Fruit fly (Drosophila melanogaster) whole organism, embryonic: ENCODE results near the gene CG7879.

Source experiments
- Ada2b ChIP-seq: fragments of 200-800 bp; sonication (Bioruptor generic); IDR thresholded peaks from 2 replicates; pipeline ENCODE4 v1.3.6; 2022; ENCODE audit warnings: missing biosample characterization, missing genetic modification characterization
- Atf3 ChIP-seq: fragments of 200-800 bp; sonication (Bioruptor generic); optimal IDR thresholded peaks from 3 replicates; lab custom pipeline; 2016; ENCODE audit warnings: missing biosample characterization, missing genetic modification characterization
- Atf6 ChIP-seq: fragments of 200-800 bp; sonication (Bioruptor generic); IDR thresholded peaks from 2 replicates; pipeline ENCODE4 v1.3.6; 2022; ENCODE audit warnings: missing biosample characterization, missing genetic modification characterization
- BEAF-32 ChIP-seq: fragments of 200-800 bp; sonication (Bioruptor generic); optimal IDR thresholded peaks from 3 replicates; lab custom pipeline; 2017; ENCODE audit warnings: missing biosample characterization, missing genetic modification characterization, mild to moderate bottlenecking, moderate library complexity, missing genetic modification reagents
- Bgb ChIP-seq: fragments of 200-800 bp; sonication (Bioruptor generic); IDR thresholded peaks from 2 replicates; pipeline ENCODE4 v1.3.6; 2022; ENCODE audit warnings: missing biosample characterization, missing genetic modification characterization; ENCODE audit not compliant: partially characterized antibody
- BtbVII ChIP-seq: fragments of 200-800 bp; sonication (Bioruptor generic); optimal IDR thresholded peaks from 3 replicates; lab custom pipeline; 2017; ENCODE audit warnings: missing biosample characterization, mild to moderate bottlenecking, missing genetic modification characterization
- C15 ChIP-seq: fragments of 200-800 bp; sonication (Bioruptor generic); IDR thresholded peaks from 3 replicates; pipeline ENCODE4 v1.3.6; 2022; ENCODE audit warnings: missing biosample characterization, missing genetic modification characterization
- CG10462 ChIP-seq: fragments of 200-800 bp; sonication (Bioruptor generic); optimal IDR thresholded peaks from 2 replicates; lab custom pipeline; 2016; ENCODE audit warnings: missing biosample characterization, missing genetic modification characterization
- CG10543 ChIP-seq: fragments of 200-800 bp; sonication (Bioruptor generic); optimal IDR thresholded peaks from 3 replicates; lab custom pipeline; 2017; ENCODE audit warnings: missing biosample characterization, mild to moderate bottlenecking, missing genetic modification characterization, moderate library complexity
- CG11560 ChIP-seq: fragments of 200-800 bp; sonication (Bioruptor generic); IDR thresholded peaks from 3 replicates; pipeline ENCODE4 v1.3.6; 2022; ENCODE audit warnings: missing biosample characterization, missing genetic modification characterization
- CG1233 ChIP-seq: fragments of 200-800 bp; sonication (Bioruptor generic); optimal IDR thresholded peaks from 4 replicates; lab custom pipeline; 2018; ENCODE audit warnings: missing biosample characterization, mild to moderate bottlenecking, missing genetic modification characterization
- CG13894 ChIP-seq: fragments of 200-800 bp; sonication (Bioruptor generic); optimal IDR thresholded peaks from 3 replicates; lab custom pipeline; 2018; ENCODE audit warnings: missing biosample characterization, mild to moderate bottlenecking, missing genetic modification characterization, moderate library complexity
- CG15514 ChIP-seq: fragments of 200-800 bp; sonication (Bioruptor generic); optimal IDR thresholded peaks from 3 replicates; lab custom pipeline; 2017; ENCODE audit warnings: missing biosample characterization, missing genetic modification characterization, mild to moderate bottlenecking, moderate library complexity, missing genetic modification reagents
- CG2202 ChIP-seq: fragments of 200-800 bp; sonication (Bioruptor generic); optimal IDR thresholded peaks from 2 replicates; lab custom pipeline; 2018; ENCODE audit warnings: missing biosample characterization, mild to moderate bottlenecking, missing genetic modification characterization
- CG2678 ChIP-seq: fragments of 200-800 bp; sonication (Bioruptor generic); optimal IDR thresholded peaks from 3 replicates; lab custom pipeline; 2019; ENCODE audit warnings: missing biosample characterization, mild to moderate bottlenecking, missing genetic modification characterization, moderate library complexity
- CG31365 ChIP-seq: fragments of 200-800 bp; sonication (Bioruptor generic); optimal IDR thresholded peaks from 2 replicates; lab custom pipeline; 2018; ENCODE audit warnings: missing biosample characterization, mild to moderate bottlenecking, missing genetic modification characterization
- CG34224 ChIP-seq: fragments of 200-800 bp; sonication (Bioruptor generic); IDR thresholded peaks from 3 replicates; pipeline ENCODE4 v1.3.6; 2022; ENCODE audit warnings: missing biosample characterization, missing genetic modification characterization; ENCODE audit not compliant: partially characterized antibody
- CG6175 ChIP-seq: fragments of 200-800 bp; sonication (Bioruptor generic); IDR thresholded peaks from 3 replicates; pipeline ENCODE4 v1.3.6; 2022; ENCODE audit warnings: missing biosample characterization, missing genetic modification characterization
- CG6854 ChIP-seq: fragments of 200-800 bp; sonication (Bioruptor generic); optimal IDR thresholded peaks from 3 replicates; lab custom pipeline; 2017; ENCODE audit warnings: missing biosample characterization, mild to moderate bottlenecking, missing genetic modification characterization
- CG7987 ChIP-seq: fragments of 200-800 bp; sonication (Bioruptor generic); optimal IDR thresholded peaks from 2 replicates; lab custom pipeline; 2018; ENCODE audit warnings: missing biosample characterization, mild to moderate bottlenecking, missing genetic modification characterization, moderate library complexity
- CTCF ChIP-seq: fragments of 200-800 bp; sonication (Bioruptor generic); optimal IDR thresholded peaks from 2 replicates; lab custom pipeline; 2017; ENCODE audit warnings: missing biosample characterization, mild to moderate bottlenecking, missing genetic modification characterization, moderate library complexity
- Ets97D ChIP-seq: fragments of 200-800 bp; sonication (Bioruptor generic); optimal IDR thresholded peaks from 3 replicates; lab custom pipeline; 2016; ENCODE audit warnings: missing biosample characterization, missing genetic modification characterization
- HLHmδ ChIP-seq: fragments of 200-800 bp; sonication (Bioruptor generic); optimal IDR thresholded peaks from 2 replicates; lab custom pipeline; 2018; ENCODE audit warnings: missing biosample characterization, mild to moderate bottlenecking, missing genetic modification characterization, moderate library complexity
- Hmr ChIP-seq: fragments of 200-800 bp; sonication (Bioruptor generic); optimal IDR thresholded peaks from 3 replicates; lab custom pipeline; 2017; ENCODE audit warnings: mild to moderate bottlenecking, missing biosample characterization, missing genetic modification reagents, missing genetic modification characterization
- Hmx ChIP-seq: fragments of 200-800 bp; sonication (Bioruptor generic); optimal IDR thresholded peaks from 2 replicates; lab custom pipeline; 2016; ENCODE audit warnings: missing biosample characterization, missing genetic modification characterization
- Lpt ChIP-seq: fragments of >200 bp; optimal IDR thresholded peaks from 2 replicates; lab custom pipeline; 2018; ENCODE audit warnings: missing biosample characterization, missing genetic modification characterization
- Meics ChIP-seq: fragments of 200-800 bp; sonication (Bioruptor generic); optimal IDR thresholded peaks from 2 replicates; lab custom pipeline; 2017; ENCODE audit warnings: missing biosample characterization, mild to moderate bottlenecking, missing genetic modification characterization
- Mrtf ChIP-seq: fragments of 200-800 bp; sonication (Bioruptor generic); IDR thresholded peaks from 3 replicates; pipeline ENCODE4 v1.3.6; 2022; ENCODE audit warnings: missing biosample characterization, missing genetic modification characterization
- Myb ChIP-seq: fragments of 200-800 bp; sonication (Bioruptor generic); optimal IDR thresholded peaks from 2 replicates; lab custom pipeline; 2016; ENCODE audit warnings: missing biosample characterization, missing genetic modification characterization
- Nf-YC ChIP-seq: fragments of 200-800 bp; optimal IDR thresholded peaks from 3 replicates; lab custom pipeline; 2019; ENCODE audit warnings: missing biosample characterization, mild to moderate bottlenecking, missing genetic modification characterization, moderate library complexity
- Trl ChIP-seq, 3 experiments: fragments of >200 bp in 2 of 3; fragments of 200-800 bp in 1 of 3; sonication (Bioruptor generic) in 1 of 3; optimal IDR thresholded peaks; 2 replicates in 1 of 3; 3 replicates in 2 of 3; lab custom pipeline; 2016 to 2017; ENCODE audit warnings: missing biosample characterization in 1 of 3, missing genetic modification characterization in 1 of 3
- amos ChIP-seq: fragments of 200-800 bp; sonication (Bioruptor generic); IDR thresholded peaks from 2 replicates; pipeline ENCODE4 v1.3.6; 2022; ENCODE audit warnings: missing biosample characterization, missing genetic modification characterization; ENCODE audit not compliant: partially characterized antibody
- bsh ChIP-seq, 2 experiments: fragments of 200-800 bp; sonication (Bioruptor generic); optimal IDR thresholded peaks; 2 replicates each; lab custom pipeline; 2017 to 2018; ENCODE audit warnings: mild to moderate bottlenecking in 2 of 2, missing biosample characterization in 2 of 2, missing genetic modification characterization in 2 of 2, moderate library complexity in 1 of 2
- cg ChIP-seq: fragments of 200-800 bp; sonication (Bioruptor generic); optimal IDR thresholded peaks from 3 replicates; lab custom pipeline; 2019; ENCODE audit warnings: missing biosample characterization, mild to moderate bottlenecking, missing genetic modification characterization, moderate library complexity
- chm ChIP-seq: fragments of 200-800 bp; sonication (Bioruptor generic); IDR thresholded peaks from 2 replicates; pipeline ENCODE4 v1.3.6; 2022; ENCODE audit warnings: missing biosample characterization, missing genetic modification characterization
- ci ChIP-seq: fragments of 200-800 bp; sonication (Bioruptor generic); IDR thresholded peaks from 3 replicates; pipeline ENCODE4 v1.3.6; 2022; ENCODE audit warnings: missing biosample characterization, missing genetic modification characterization
- corto ChIP-seq: fragments of 200-800 bp; sonication (Bioruptor generic); optimal IDR thresholded peaks from 2 replicates; lab custom pipeline; 2016; ENCODE audit warnings: missing biosample characterization, mild to moderate bottlenecking, missing genetic modification characterization, moderate library complexity
- gem ChIP-seq: fragments of 200-800 bp; sonication (Bioruptor generic); optimal IDR thresholded peaks from 2 replicates; lab custom pipeline; 2019; ENCODE audit warnings: missing biosample characterization, mild to moderate bottlenecking, missing genetic modification characterization, moderate library complexity
- hbn ChIP-seq: fragments of 200-800 bp; sonication (Bioruptor generic); IDR thresholded peaks from 2 replicates; pipeline ENCODE4 v1.3.6; 2022; ENCODE audit warnings: missing biosample characterization, missing genetic modification characterization; ENCODE audit not compliant: partially characterized antibody
- her ChIP-seq: fragments of 200-800 bp; sonication (Bioruptor generic); optimal IDR thresholded peaks from 2 replicates; lab custom pipeline; 2016; ENCODE audit warnings: missing biosample characterization, missing genetic modification characterization
- lov ChIP-seq, 2 experiments: fragments of 200-800 bp in 1 of 2; fragments of >200 bp in 1 of 2; sonication (Bioruptor generic) in 1 of 2; IDR thresholded peaks in 1 of 2; optimal IDR thresholded peaks in 1 of 2; 2 replicates in 1 of 2; 3 replicates in 1 of 2; pipeline versions ENCODE4 v1.3.6 to Lab custom; 2017 to 2022; ENCODE audit warnings: missing biosample characterization in 1 of 2, missing genetic modification characterization in 1 of 2
- nau ChIP-seq: fragments of 200-800 bp; sonication (Bioruptor generic); optimal IDR thresholded peaks from 3 replicates; lab custom pipeline; 2017; ENCODE audit warnings: missing biosample characterization, mild to moderate bottlenecking, missing genetic modification characterization, missing genetic modification reagents
- pros ChIP-seq: fragments of 200-800 bp; sonication (Bioruptor generic); optimal IDR thresholded peaks from 3 replicates; lab custom pipeline; 2019; ENCODE audit warnings: missing biosample characterization, mild to moderate bottlenecking, missing genetic modification characterization, moderate library complexity
- sisA ChIP-seq: fragments of 200-800 bp; sonication (Bioruptor generic); IDR thresholded peaks from 2 replicates; pipeline ENCODE4 v1.3.6; 2022; ENCODE audit warnings: missing biosample characterization, missing genetic modification characterization
- stwl ChIP-seq: fragments of 200-800 bp; sonication (Bioruptor generic); optimal IDR thresholded peaks from 3 replicates; lab custom pipeline; 2018; ENCODE audit warnings: missing biosample characterization, mild to moderate bottlenecking, missing genetic modification characterization, moderate library complexity
- unc-4 ChIP-seq: fragments of 200-800 bp; sonication (Bioruptor generic); IDR thresholded peaks from 2 replicates; pipeline ENCODE4 v1.3.6; 2022; ENCODE audit warnings: missing biosample characterization, missing genetic modification characterization; ENCODE audit not compliant: partially characterized antibody
- zen2 ChIP-seq: fragments of 200-800 bp; sonication (Bioruptor generic); IDR thresholded peaks from 3 replicates; pipeline ENCODE4 v1.3.6; 2022; ENCODE audit warnings: missing biosample characterization, missing genetic modification characterization; ENCODE audit not compliant: partially characterized antibody

The CG7879 gene

dm6 chr3L:1586266-1587054 lies 18.1 kb upstream of the CG7879 start (continued):
- peak; percentile 5 for TF ChIP-seq CG10543 (GFP tag; lab: Kevin White, UChicago)
- TF ChIP-seq gem (tag; lab: Kevin White, UChicago) = no peak
- TF ChIP-seq CG10462 = no peak
- TF ChIP-seq chm = peak; percentile 82; the same call in 1 of the 2 replicates
- no peak for TF ChIP-seq lov (optimal IDR thresholded peaks at IDR 0.05; lab: Kevin White, UChicago)
- 0 out of 3 replicates have a peak, but pooled peaks have one; percentile 54 for TF ChIP-seq lov (GFP tag; IDR thresholded peaks at IDR 0.05; lab: Robert Waterston, UW)
- no peak for TF ChIP-seq Hmx
- peak; percentile 10 for TF ChIP-seq corto
- TF ChIP-seq Hmr = peak; percentile 24
- TF ChIP-seq CG11560 (tag; lab: Robert Waterston, UW) = no peak
- peak; percentile 50; the same call in 1 of the 2 replicates for TF ChIP-seq amos (GFP tag; lab: Robert Waterston, UW)
- peak; percentile 56 for TF ChIP-seq CG7987 (GFP tag; lab: Kevin White, UChicago)
- TF ChIP-seq zen2 (GFP tag; lab: Robert Waterston, UW) = peak; percentile 92; the same call in 2 of the 3 replicates
- 0 out of 3 replicates have a peak, but pooled peaks have one; percentile 24 for TF ChIP-seq CG6175
- no peak for TF ChIP-seq Ada2b (GFP tag; lab: Robert Waterston, UW)
- TF ChIP-seq CG1233 = no peak
- TF ChIP-seq CG31365 (tag; lab: Kevin White, UChicago) = peak; percentile 65
- no peak for TF ChIP-seq Mrtf (GFP tag; lab: Robert Waterston, UW)
- TF ChIP-seq cg (GFP tag; lab: Kevin White, UChicago) = peak; percentile 39
- no peak for TF ChIP-seq Ets97D
- no peak for TF ChIP-seq Atf3 (GFP tag; lab: Kevin White, UChicago)
- peak; percentile 62 for TF ChIP-seq Bgb (GFP tag; lab: Robert Waterston, UW)
- 0 out of 2 replicates have a peak, but pooled peaks have one; percentile 36 for TF ChIP-seq Atf6 (GFP tag; lab: Robert Waterston, UW)
- TF ChIP-seq CG15514 (GFP tag; lab: Kevin White, UChicago) = peak; percentile 24
- peak; percentile 50 for TF ChIP-seq CG6854 (GFP tag; lab: Kevin White, UChicago)
- TF ChIP-seq nau (GFP tag; lab: Kevin White, UChicago) = no peak
- TF ChIP-seq CTCF (GFP tag; lab: Kevin White, UChicago) = peak; percentile 2
- TF ChIP-seq Myb (GFP tag; lab: Kevin White, UChicago) = no peak
- TF ChIP-seq HLHmδ (GFP tag; lab: Kevin White, UChicago) = peak; percentile 73
- no peak for TF ChIP-seq BEAF-32 (GFP tag; lab: Kevin White, UChicago)
- peak; percentile 69; the same call in 2 of the 3 replicates for TF ChIP-seq ci (GFP tag; lab: Robert Waterston, UW)
- no peak for TF ChIP-seq Nf-YC (tag; lab: Kevin White, UChicago)
- TF ChIP-seq CG34224 (GFP tag; lab: Robert Waterston, UW) = peak; percentile 69
- TF ChIP-seq CG2202 = no peak
- peak; percentile 36 for TF ChIP-seq Meics
- TF ChIP-seq CG13894 (tag; lab: Kevin White, UChicago) = peak; percentile 54
- TF ChIP-seq her (GFP tag; lab: Kevin White, UChicago) = peak; percentile 68
- no peak for TF ChIP-seq stwl (tag; lab: Kevin White, UChicago)
- TF ChIP-seq hbn (GFP tag; lab: Robert Waterston, UW) = peak; percentile 58
- peak; percentile 6 for TF ChIP-seq pros (GFP tag; lab: Kevin White, UChicago)
- TF ChIP-seq sisA = no peak
- TF ChIP-seq BtbVII = peak; percentile 38
- peak; percentile 96 to 100 for TF ChIP-seq Trl (optimal IDR thresholded peaks at IDR 0.05; lab: Kevin White, UChicago)
- TF ChIP-seq Trl (GFP tag; optimal IDR thresholded peaks at IDR 0.05; lab: Kevin White, UChicago) = peak; percentile 78
- TF ChIP-seq unc-4 = peak; percentile 55; the same call in 1 of the 2 replicates
- peak in 1 of 2 experiments; percentile 67 for TF ChIP-seq bsh (GFP tag; optimal IDR thresholded peaks at IDR 0.05; lab: Kevin White, UChicago)
- TF ChIP-seq C15 = no peak
- TF ChIP-seq CG2678 (tag; lab: Kevin White, UChicago) = peak; percentile 24
- no peak for TF ChIP-seq Lpt
